Worm (Caenorhabditis elegans): ENCODE data around the gene T05C1.1.

DNA sequence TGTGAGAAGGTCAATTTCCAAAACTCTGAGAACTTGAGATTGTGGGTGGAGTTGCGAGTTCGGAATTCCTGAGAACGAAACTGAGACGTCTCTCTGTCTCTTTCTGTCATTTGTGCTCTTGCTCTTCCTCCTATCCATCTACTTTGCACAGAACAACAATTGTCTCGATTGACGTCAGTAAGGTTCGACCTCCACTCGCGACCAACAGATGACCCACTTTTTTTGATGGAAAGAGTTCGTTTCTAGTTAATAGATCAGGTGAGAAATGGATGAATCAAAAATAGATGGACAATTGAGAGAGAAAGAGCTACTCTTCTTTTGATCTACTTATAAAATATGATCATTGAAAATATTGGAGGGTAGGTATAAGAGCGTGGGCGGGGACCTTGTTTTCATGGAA lies 16.1 kb downstream of the T05C1.1 start:
- TF ChIP-seq him-1 (tag; optimal IDR thresholded peaks at IDR 0.05) (no peak), W03F9.2 (tag; optimal IDR thresholded peaks at IDR 0.05) (no peak)

Measured in whole organism, L4/young adult.